Fruit fly (Drosophila melanogaster) whole organism, embryonic: Measurements from ENCODE around the gene e.

Experiments
- CG10431 ChIP-seq: fragments of 200-800 bp; sonication (Bioruptor generic); optimal IDR thresholded peaks from 3 replicates; lab custom pipeline; 2018; ENCODE audit warnings: missing biosample characterization, mild to moderate bottlenecking, missing genetic modification characterization
- CG11456 ChIP-seq: fragments of 200-800 bp; sonication (Bioruptor generic); IDR thresholded peaks from 3 replicates; pipeline ENCODE4 v1.3.6; 2022; ENCODE audit warnings: missing biosample characterization, missing genetic modification characterization
- CG11695 ChIP-seq: fragments of 200-800 bp; sonication (Bioruptor generic); IDR thresholded peaks from 3 replicates; pipeline ENCODE4 v1.3.6; 2022; ENCODE audit warnings: missing biosample characterization, missing genetic modification characterization
- CG12236 ChIP-seq: fragments of 200-800 bp; sonication (Bioruptor generic); optimal IDR thresholded peaks from 2 replicates; lab custom pipeline; 2016; ENCODE audit warnings: missing biosample characterization, missing genetic modification characterization
- CG12769 ChIP-seq: fragments of 200-800 bp; sonication (Bioruptor generic); optimal IDR thresholded peaks from 2 replicates; lab custom pipeline; 2019; ENCODE audit warnings: missing biosample characterization, mild to moderate bottlenecking, missing genetic modification characterization, moderate library complexity
- CG12942 ChIP-seq: fragments of 200-800 bp; sonication (Bioruptor generic); optimal IDR thresholded peaks from 3 replicates; lab custom pipeline; 2016; ENCODE audit warnings: missing biosample characterization, missing genetic modification characterization
- CG13287 ChIP-seq: fragments of 200-800 bp; sonication (Bioruptor generic); IDR thresholded peaks from 2 replicates; pipeline ENCODE4 v1.3.6; 2022; ENCODE audit warnings: missing biosample characterization, missing genetic modification characterization; ENCODE audit not compliant: partially characterized antibody
- CG13296 ChIP-seq: fragments of 200-800 bp; sonication (Bioruptor generic); optimal IDR thresholded peaks from 3 replicates; lab custom pipeline; 2018; ENCODE audit warnings: missing biosample characterization, mild to moderate bottlenecking, missing genetic modification characterization
- CG16779 ChIP-seq: fragments of 200-800 bp; sonication (Bioruptor generic); IDR thresholded peaks from 2 replicates; pipeline ENCODE4 v1.3.6; 2022; ENCODE audit warnings: missing biosample characterization, missing genetic modification characterization
- CG18011 ChIP-seq: fragments of 200-800 bp; sonication (Bioruptor generic); optimal IDR thresholded peaks from 2 replicates; lab custom pipeline; 2017; ENCODE audit warnings: missing biosample characterization, missing genetic modification characterization, mild to moderate bottlenecking, moderate library complexity, missing genotype
- CG2199 ChIP-seq: fragments of 200-800 bp; sonication (Bioruptor generic); IDR thresholded peaks from 3 replicates; pipeline ENCODE4 v1.3.6; 2022; ENCODE audit warnings: missing biosample characterization, missing genetic modification characterization
- CG3407 ChIP-seq: fragments of 200-800 bp; sonication (Bioruptor generic); optimal IDR thresholded peaks from 2 replicates; lab custom pipeline; 2018; ENCODE audit warnings: missing biosample characterization, mild to moderate bottlenecking, missing genetic modification characterization
- CG4282 ChIP-seq: fragments of 200-800 bp; sonication (Bioruptor generic); optimal IDR thresholded peaks from 2 replicates; lab custom pipeline; 2016; ENCODE audit warnings: missing biosample characterization, missing genetic modification characterization
- CG4854 ChIP-seq: fragments of 200-800 bp; sonication (Bioruptor generic); optimal IDR thresholded peaks from 2 replicates; lab custom pipeline; 2016; ENCODE audit warnings: missing biosample characterization, missing genetic modification characterization, inconsistent platforms
- CG6813 ChIP-seq: fragments of 200-800 bp; sonication (Bioruptor generic); optimal IDR thresholded peaks from 2 replicates; lab custom pipeline; 2017; ENCODE audit warnings: missing biosample characterization, missing genetic modification characterization, mild to moderate bottlenecking, moderate library complexity, missing genetic modification reagents
- CG6854 ChIP-seq: fragments of 200-800 bp; sonication (Bioruptor generic); optimal IDR thresholded peaks from 3 replicates; lab custom pipeline; 2017; ENCODE audit warnings: missing biosample characterization, mild to moderate bottlenecking, missing genetic modification characterization
- CG8089 ChIP-seq: fragments of 200-800 bp; sonication (Bioruptor generic); optimal IDR thresholded peaks from 3 replicates; lab custom pipeline; 2016; ENCODE audit warnings: missing biosample characterization, missing genetic modification characterization
- CG8388 ChIP-seq: fragments of 200-800 bp; sonication (Bioruptor generic); optimal IDR thresholded peaks from 2 replicates; lab custom pipeline; 2019; ENCODE audit warnings: missing biosample characterization, mild to moderate bottlenecking, missing genetic modification characterization, moderate library complexity
- CG9932 ChIP-seq: fragments of 200-800 bp; sonication (Bioruptor generic); IDR thresholded peaks from 2 replicates; pipeline ENCODE4 v1.3.6; 2022; ENCODE audit warnings: missing biosample characterization, missing genetic modification characterization
- HLHmδ ChIP-seq: fragments of 200-800 bp; sonication (Bioruptor generic); optimal IDR thresholded peaks from 2 replicates; lab custom pipeline; 2018; ENCODE audit warnings: missing biosample characterization, mild to moderate bottlenecking, missing genetic modification characterization, moderate library complexity
- Hr3 ChIP-seq: fragments of 200-800 bp; sonication (Bioruptor generic); optimal IDR thresholded peaks from 3 replicates; lab custom pipeline; 2016; ENCODE audit warnings: missing biosample characterization, missing genetic modification characterization
- Kr ChIP-seq: fragments of 200-800 bp; sonication (Bioruptor generic); optimal IDR thresholded peaks from 2 replicates; lab custom pipeline; 2017; ENCODE audit warnings: missing biosample characterization, mild to moderate bottlenecking, missing genetic modification characterization
- Med ChIP-seq: fragments of 200-800 bp; sonication (Bioruptor generic); peaks from one replicate; lab custom pipeline; 2016; ENCODE audit warnings: missing biosample characterization, missing genetic modification characterization, mild to moderate bottlenecking, inconsistent platforms, moderate library complexity
- Nf-YC ChIP-seq: fragments of 200-800 bp; optimal IDR thresholded peaks from 3 replicates; lab custom pipeline; 2019; ENCODE audit warnings: missing biosample characterization, mild to moderate bottlenecking, missing genetic modification characterization, moderate library complexity
- Pdp1 ChIP-seq, 2 experiments: fragments of 200-800 bp; sonication (Bioruptor generic); optimal IDR thresholded peaks; 3 replicates each; lab custom pipeline; 2016; ENCODE audit warnings: missing biosample characterization in 2 of 2, missing genetic modification characterization in 2 of 2, mild to moderate bottlenecking in 1 of 2, moderate library complexity in 1 of 2
- Six4 ChIP-seq: fragments of 200-800 bp; sonication (Bioruptor generic); optimal IDR thresholded peaks from 2 replicates; lab custom pipeline; 2016; ENCODE audit warnings: missing biosample characterization, missing genetic modification characterization
- Stat92E ChIP-seq, 3 experiments: fragments of >200 bp in 2 of 3; fragments of 200-800 bp in 1 of 3; sonication (Bioruptor generic) in 1 of 3; optimal IDR thresholded peaks; 2 replicates each; lab custom pipeline; 2017 to 2019; ENCODE audit warnings: missing biosample characterization in 3 of 3, missing genetic modification characterization in 3 of 3, mild to moderate bottlenecking in 1 of 3, moderate library complexity in 1 of 3
- Xbp1 ChIP-seq: fragments of 200-800 bp; sonication (Bioruptor generic); optimal IDR thresholded peaks from 3 replicates; lab custom pipeline; 2016; ENCODE audit warnings: missing biosample characterization, mild to moderate bottlenecking, missing genetic modification characterization
- YL-1 ChIP-seq: fragments of 200-800 bp; sonication (Bioruptor generic); optimal IDR thresholded peaks from 3 replicates; lab custom pipeline; 2017; ENCODE audit warnings: missing biosample characterization, mild to moderate bottlenecking, missing genetic modification characterization
- ab ChIP-seq: fragments of 200-800 bp; sonication (Bioruptor generic); optimal IDR thresholded peaks from 2 replicates; lab custom pipeline; 2016; ENCODE audit warnings: missing biosample characterization, missing genetic modification characterization
- ash1 ChIP-seq: fragments of 200-800 bp; sonication (Bioruptor generic); optimal IDR thresholded peaks from 2 replicates; lab custom pipeline; 2018; ENCODE audit warnings: missing biosample characterization, mild to moderate bottlenecking, missing genetic modification characterization
- bbx ChIP-seq: fragments of 200-800 bp; sonication (Bioruptor generic); IDR thresholded peaks from 2 replicates; pipeline ENCODE4 v1.3.6; 2022; ENCODE audit warnings: missing biosample characterization, missing genetic modification characterization; ENCODE audit not compliant: partially characterized antibody
- chinmo ChIP-seq: fragments of 200-800 bp; sonication (Bioruptor generic); IDR thresholded peaks from 4 replicates; pipeline ENCODE4 v1.3.6; 2022; ENCODE audit warnings: missing biosample characterization, missing genetic modification characterization; ENCODE audit not compliant: partially characterized antibody
- ci ChIP-seq: fragments of 200-800 bp; sonication (Bioruptor generic); IDR thresholded peaks from 3 replicates; pipeline ENCODE4 v1.3.6; 2022; ENCODE audit warnings: missing biosample characterization, missing genetic modification characterization
- dmrt11E ChIP-seq: fragments of 200-800 bp; sonication (Bioruptor generic); optimal IDR thresholded peaks from 3 replicates; lab custom pipeline; 2018; ENCODE audit warnings: missing biosample characterization, mild to moderate bottlenecking, missing genetic modification characterization, moderate library complexity
- emc ChIP-seq: fragments of 200-800 bp; sonication (Bioruptor generic); optimal IDR thresholded peaks from 2 replicates; lab custom pipeline; 2016; ENCODE audit warnings: missing biosample characterization, missing genetic modification characterization
- ewg ChIP-seq: fragments of 200-800 bp; sonication (Bioruptor generic); optimal IDR thresholded peaks from 3 replicates; lab custom pipeline; 2017; ENCODE audit warnings: mild to moderate bottlenecking, missing biosample characterization, missing genetic modification reagents, missing genetic modification characterization
- gem ChIP-seq: fragments of 200-800 bp; sonication (Bioruptor generic); optimal IDR thresholded peaks from 2 replicates; lab custom pipeline; 2019; ENCODE audit warnings: missing biosample characterization, mild to moderate bottlenecking, missing genetic modification characterization, moderate library complexity
- her ChIP-seq: fragments of 200-800 bp; sonication (Bioruptor generic); optimal IDR thresholded peaks from 2 replicates; lab custom pipeline; 2016; ENCODE audit warnings: missing biosample characterization, missing genetic modification characterization
- lbe ChIP-seq: fragments of 200-800 bp; sonication (Bioruptor generic); optimal IDR thresholded peaks from 2 replicates; lab custom pipeline; 2016; ENCODE audit warnings: missing biosample characterization, mild to moderate bottlenecking, missing genetic modification characterization
- mirr ChIP-seq: fragments of 200-800 bp; sonication (Bioruptor generic); optimal IDR thresholded peaks from 3 replicates; lab custom pipeline; 2018; ENCODE audit warnings: missing biosample characterization, mild to moderate bottlenecking, missing genetic modification characterization
- nau ChIP-seq: fragments of 200-800 bp; sonication (Bioruptor generic); optimal IDR thresholded peaks from 3 replicates; lab custom pipeline; 2017; ENCODE audit warnings: missing biosample characterization, mild to moderate bottlenecking, missing genetic modification characterization, missing genetic modification reagents
- phol ChIP-seq: fragments of 200-800 bp; sonication (Bioruptor generic); optimal IDR thresholded peaks from 3 replicates; lab custom pipeline; 2018; ENCODE audit warnings: missing biosample characterization, mild to moderate bottlenecking, missing genetic modification characterization, moderate library complexity
- sens ChIP-seq: fragments of 200-800 bp; sonication (Bioruptor generic); peaks from one replicate; lab custom pipeline; 2016; ENCODE audit warnings: missing biosample characterization, missing genetic modification characterization
- tx ChIP-seq: fragments of 200-800 bp; sonication (Bioruptor generic); optimal IDR thresholded peaks from 2 replicates; lab custom pipeline; 2016; ENCODE audit warnings: missing biosample characterization, missing genetic modification characterization
- zen2 ChIP-seq: fragments of 200-800 bp; sonication (Bioruptor generic); IDR thresholded peaks from 3 replicates; pipeline ENCODE4 v1.3.6; 2022; ENCODE audit warnings: missing biosample characterization, missing genetic modification characterization; ENCODE audit not compliant: partially characterized antibody

The e gene

DNA sequence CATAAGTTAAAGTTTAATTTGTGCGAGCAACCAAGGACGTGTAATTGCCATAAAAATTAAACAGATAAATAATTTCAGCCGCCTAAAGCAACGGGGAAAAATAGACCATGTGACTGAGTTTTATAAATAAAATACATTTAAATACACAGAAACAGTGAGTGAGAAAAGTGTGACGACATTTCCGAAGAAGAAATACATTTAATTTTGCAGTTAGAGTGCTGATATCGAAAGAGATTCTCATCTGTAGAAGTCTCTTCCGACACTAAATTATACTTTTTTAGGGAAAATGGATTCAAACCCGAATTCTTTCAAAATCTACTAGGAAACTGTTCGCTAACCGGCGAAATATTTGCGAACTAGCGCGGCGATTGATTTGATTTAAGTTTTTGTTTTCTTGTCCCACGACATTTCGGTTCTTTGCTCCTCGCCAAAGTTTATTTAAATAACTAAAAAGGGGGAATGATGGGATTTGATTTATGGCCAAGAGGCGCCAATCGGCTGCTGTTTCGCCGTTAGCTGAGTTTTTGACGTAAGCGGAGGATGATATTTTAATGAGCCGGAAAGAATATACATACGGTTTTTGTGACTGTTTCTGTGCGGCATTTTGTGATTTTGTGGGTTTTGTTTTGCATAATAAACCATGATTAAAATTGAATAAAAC is 47.3 kb downstream of the e start:
- TF ChIP-seq Med (GFP tag; lab: Kevin White, UChicago) (peak; percentile 59), CG8388 (GFP tag; lab: Kevin White, UChicago) (peak; percentile 80), sens (GFP tag; lab: Kevin White, UChicago) (peak; percentile 68), bbx (GFP tag; lab: Robert Waterston, UW) (no peak), Pdp1 (GFP tag; optimal IDR thresholded peaks at IDR 0.05; lab: Kevin White, UChicago) (peak in 1 of 2 experiments; percentile 26), CG13296 (GFP tag; lab: Kevin White, UChicago) (no peak), CG12769 (tag; lab: Kevin White, UChicago) (peak; percentile 55)

DNA sequence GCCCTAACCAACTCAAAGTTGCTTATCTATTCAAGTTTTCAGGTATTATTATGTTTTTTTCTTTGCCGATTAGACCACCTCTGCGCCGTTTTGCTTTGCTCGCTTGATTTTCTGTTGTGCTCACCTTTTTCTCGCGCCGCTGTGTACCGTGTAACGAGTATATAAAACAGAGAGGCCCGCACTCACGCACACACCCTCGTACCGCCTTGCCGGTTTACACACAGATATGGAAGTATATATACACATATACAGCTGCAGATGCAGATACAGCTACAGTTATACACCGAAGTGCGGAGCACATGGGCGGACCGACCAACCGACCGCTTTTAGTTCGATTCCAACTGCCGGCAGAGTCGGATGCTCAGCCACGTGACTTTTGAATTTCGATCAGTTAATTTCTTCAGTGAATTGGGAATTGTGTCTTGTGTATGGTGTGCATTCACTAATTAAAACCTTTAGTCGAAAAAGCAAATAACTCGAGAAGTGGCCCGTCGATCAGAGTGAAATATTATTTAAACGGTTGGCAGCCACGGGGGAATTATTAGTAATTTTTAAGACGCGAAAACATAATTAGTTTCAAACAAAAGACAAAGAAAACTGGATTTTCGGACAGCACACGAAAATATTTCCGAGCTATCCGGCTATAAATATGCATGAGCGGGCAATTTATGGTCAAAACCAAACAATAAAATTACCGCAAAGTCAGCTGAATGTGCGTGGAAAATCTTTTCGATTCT is 48.3 kb downstream of the e start:
- TF ChIP-seq chinmo (peak; percentile 99), CG13287 (peak; percentile 70), Kr (no peak), YL-1 (GFP tag; lab: Kevin White, UChicago) (peak; percentile 15), mirr (GFP tag; lab: Kevin White, UChicago) (peak; percentile 90), tx (no peak), Stat92E (GFP tag; optimal IDR thresholded peaks at IDR 0.05; lab: Kevin White, UChicago) (peak in 1 of 3 experiments; percentile 76), CG6854 (GFP tag; lab: Kevin White, UChicago) (peak; percentile 5), CG9932 (GFP tag; lab: Robert Waterston, UW) (no peak; the same call in none of the 2 replicates), Xbp1 (GFP tag; lab: Kevin White, UChicago) (no peak), CG16779 (GFP tag; lab: Robert Waterston, UW) (no peak), nau (GFP tag; lab: Kevin White, UChicago) (peak; percentile 42), CG8089 (GFP tag; lab: Kevin White, UChicago) (no peak), lbe (GFP tag; lab: Kevin White, UChicago) (peak; percentile 56), CG12942 (no peak), phol (tag; lab: Kevin White, UChicago) (no peak), her (GFP tag; lab: Kevin White, UChicago) (peak; percentile 66), zen2 (GFP tag; lab: Robert Waterston, UW) (no peak), Nf-YC (tag; lab: Kevin White, UChicago) (peak; percentile 54), ash1 (GFP tag; lab: Kevin White, UChicago) (peak; percentile 47), ewg (GFP tag; lab: Kevin White, UChicago) (no peak), CG4854 (GFP tag; lab: Kevin White, UChicago) (no peak), CG12236 (GFP tag; lab: Kevin White, UChicago) (no peak), Hr3 (GFP tag; lab: Kevin White, UChicago) (no peak), ab (GFP tag; lab: Kevin White, UChicago) (peak; percentile 29), CG11456 (GFP tag; lab: Robert Waterston, UW) (0 out of 3 replicates have a peak, but pooled peaks have one; percentile 59), ci (peak; percentile 80), CG11695 (GFP tag; lab: Robert Waterston, UW) (no peak; the same call in 2 of the 3 replicates), CG4282 (peak; percentile 12), HLHmδ (GFP tag; lab: Kevin White, UChicago) (peak; percentile 60), dmrt11E (tag; lab: Kevin White, UChicago) (no peak), CG10431 (GFP tag; lab: Kevin White, UChicago) (no peak), CG3407 (no peak), CG6813 (GFP tag; lab: Kevin White, UChicago) (peak; percentile 52), gem (tag; lab: Kevin White, UChicago) (no peak), CG18011 (GFP tag; lab: Kevin White, UChicago) (no peak), CG2199 (GFP tag; lab: Robert Waterston, UW) (peak; percentile 87), emc (GFP tag; lab: Kevin White, UChicago) (no peak), Six4 (no peak)
